Fruit fly (Drosophila melanogaster): ENCODE data around the gene CG4325.

CG4325 gene

DNA sequence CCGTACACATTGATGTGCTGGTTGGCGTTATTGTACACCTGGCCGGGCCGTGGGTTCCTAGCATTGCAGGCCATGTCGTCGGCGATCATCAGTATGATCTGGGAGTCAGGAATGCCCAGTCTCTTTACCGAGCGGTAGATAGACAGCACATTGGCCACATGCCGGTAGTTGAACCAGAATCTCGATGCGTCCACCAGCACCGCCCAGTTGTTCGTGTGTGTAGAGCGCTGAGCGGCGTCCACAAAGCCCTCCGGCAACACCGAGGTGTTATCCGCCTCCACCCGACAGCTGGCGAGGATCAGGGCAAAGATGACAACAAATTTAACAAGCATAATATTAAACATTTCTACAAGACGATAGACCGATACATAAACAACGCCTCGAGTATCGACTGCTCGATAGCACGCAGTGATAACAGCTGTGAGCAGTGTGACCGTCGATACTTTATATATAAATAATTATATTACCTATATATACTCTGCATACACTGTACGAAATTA lies 34.6 kb downstream of the CG4325 start, which contains the start of gene PIG-K:
Gene PIG-K (minus strand): TSS at position 412 of the 500 bp plus-strand sequence.
- no peak for TF ChIP-seq toe (GFP tag; optimal IDR thresholded peaks at IDR 0.05)
- TF ChIP-seq Hr96 (GFP tag; optimal IDR thresholded peaks at IDR 0.05) = no peak
- TF ChIP-seq kay (GFP tag; ENCODE audit: borderline replicate concordance) = no peak
- TF ChIP-seq ovo (GFP tag; optimal IDR thresholded peaks at IDR 0.05) = no peak
- no peak for TF ChIP-seq CG1620 (GFP tag; optimal IDR thresholded peaks at IDR 0.05)
- TF ChIP-seq CG14711 (tag; optimal IDR thresholded peaks at IDR 0.05) = no peak
- TF ChIP-seq CG33017 (tag; optimal IDR thresholded peaks at IDR 0.05) = no peak
- TF ChIP-seq bab1 (GFP tag; optimal IDR thresholded peaks at IDR 0.05) = no peak
- no peak for TF ChIP-seq CG5204 (GFP tag; optimal IDR thresholded peaks at IDR 0.05)
- TF ChIP-seq Mnt (GFP tag; optimal IDR thresholded peaks at IDR 0.05) = no peak
- no peak for TF ChIP-seq Clk (GFP tag; optimal IDR thresholded peaks at IDR 0.05)
- TF ChIP-seq cnc (optimal IDR thresholded peaks at IDR 0.05) = no peak
- no peak for TF ChIP-seq cic (GFP tag; optimal IDR thresholded peaks at IDR 0.05)
- no peak for TF ChIP-seq CG7101 (tag; optimal IDR thresholded peaks at IDR 0.05)
- TF ChIP-seq CG11617 (GFP tag; optimal IDR thresholded peaks at IDR 0.05) = no peak
- no peak for TF ChIP-seq CG7045 (GFP tag; optimal IDR thresholded peaks at IDR 0.05)
- no peak for TF ChIP-seq tj (GFP tag; optimal IDR thresholded peaks at IDR 0.05)
- TF ChIP-seq pad (GFP tag; optimal IDR thresholded peaks at IDR 0.05) = no peak
- no peak for TF ChIP-seq Crg-1 (GFP tag; optimal IDR thresholded peaks at IDR 0.05)
- no peak for TF ChIP-seq CG12768 (GFP tag; optimal IDR thresholded peaks at IDR 0.05)

DNA sequence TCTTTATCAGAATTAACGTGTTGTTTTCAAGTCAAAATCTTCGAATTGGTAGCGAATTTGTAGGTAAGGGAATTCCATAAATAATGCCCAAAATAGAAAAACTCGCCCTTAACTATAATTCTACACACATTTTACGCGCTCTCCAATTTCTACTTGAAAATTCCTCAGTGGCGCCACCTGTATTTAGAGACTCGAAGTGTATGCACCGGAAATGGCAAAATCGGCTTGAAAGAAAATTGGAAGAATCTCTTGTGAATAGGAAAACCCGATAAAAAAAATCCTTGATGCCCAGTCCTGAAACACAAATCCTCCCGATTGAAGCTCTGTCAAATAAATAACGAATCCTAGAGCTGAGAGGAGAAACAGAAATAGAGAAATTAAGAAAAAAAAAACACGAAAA lies 37.8 kb downstream of the CG4325 start:
- TF ChIP-seq CG11617 (GFP tag; optimal IDR thresholded peaks at IDR 0.05) (peak; percentile 30), Clk (GFP tag; optimal IDR thresholded peaks at IDR 0.05) (no peak), CG1620 (GFP tag; optimal IDR thresholded peaks at IDR 0.05) (peak; percentile 36), pad (GFP tag; optimal IDR thresholded peaks at IDR 0.05) (peak; percentile 15), CG33017 (tag; optimal IDR thresholded peaks at IDR 0.05) (no peak), CG7045 (GFP tag; optimal IDR thresholded peaks at IDR 0.05) (no peak), CG5204 (GFP tag; optimal IDR thresholded peaks at IDR 0.05) (no peak), Mnt (GFP tag; optimal IDR thresholded peaks at IDR 0.05) (peak; percentile 34), Hr96 (GFP tag; optimal IDR thresholded peaks at IDR 0.05) (peak; percentile 76), CG7101 (tag; optimal IDR thresholded peaks at IDR 0.05) (peak; percentile 37), bab1 (GFP tag; optimal IDR thresholded peaks at IDR 0.05) (peak; percentile 70), Crg-1 (GFP tag; optimal IDR thresholded peaks at IDR 0.05) (no peak), kay (GFP tag; ENCODE audit: borderline replicate concordance) (no peak), CG12768 (GFP tag; optimal IDR thresholded peaks at IDR 0.05) (no peak)

DNA sequence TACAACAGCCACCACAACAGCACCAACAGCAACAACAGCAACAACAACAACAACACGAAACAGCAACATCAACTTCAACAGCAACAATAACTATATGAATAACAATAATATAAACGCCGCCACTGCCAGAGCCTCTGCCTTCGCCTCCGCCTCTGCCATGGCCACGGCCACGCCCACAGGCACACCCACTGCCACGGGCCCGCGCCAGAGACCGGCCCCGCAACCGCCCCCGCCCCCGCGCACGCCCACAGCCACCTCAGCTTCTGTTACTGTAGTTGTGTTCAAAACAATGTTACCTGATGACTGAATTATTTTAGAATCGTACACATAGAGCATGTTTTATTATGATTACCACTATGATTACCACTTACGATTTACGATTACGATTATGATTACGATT lies 39.5 kb downstream of the CG4325 start:
- no peak for TF ChIP-seq pad (GFP tag; optimal IDR thresholded peaks at IDR 0.05)
- TF ChIP-seq CG14711 (tag; optimal IDR thresholded peaks at IDR 0.05) = no peak
- no peak for TF ChIP-seq CG7045 (GFP tag; optimal IDR thresholded peaks at IDR 0.05)
- no peak for TF ChIP-seq tj (GFP tag; optimal IDR thresholded peaks at IDR 0.05)
- TF ChIP-seq Clk (GFP tag; optimal IDR thresholded peaks at IDR 0.05) = no peak
- TF ChIP-seq Hr96 (GFP tag; optimal IDR thresholded peaks at IDR 0.05) = no peak
- no peak for TF ChIP-seq Crg-1 (GFP tag; optimal IDR thresholded peaks at IDR 0.05)
- TF ChIP-seq ovo (GFP tag; optimal IDR thresholded peaks at IDR 0.05) = no peak
- TF ChIP-seq kay (GFP tag; ENCODE audit: borderline replicate concordance) = no peak
- TF ChIP-seq toe (GFP tag; optimal IDR thresholded peaks at IDR 0.05) = no peak
- TF ChIP-seq bab1 (GFP tag; optimal IDR thresholded peaks at IDR 0.05) = no peak
- TF ChIP-seq cnc (optimal IDR thresholded peaks at IDR 0.05) = no peak
- no peak for TF ChIP-seq CG33017 (tag; optimal IDR thresholded peaks at IDR 0.05)
- TF ChIP-seq CG11617 (GFP tag; optimal IDR thresholded peaks at IDR 0.05) = no peak
- TF ChIP-seq CG12768 (GFP tag; optimal IDR thresholded peaks at IDR 0.05) = no peak
- TF ChIP-seq CG1620 (GFP tag; optimal IDR thresholded peaks at IDR 0.05) = no peak

DNA sequence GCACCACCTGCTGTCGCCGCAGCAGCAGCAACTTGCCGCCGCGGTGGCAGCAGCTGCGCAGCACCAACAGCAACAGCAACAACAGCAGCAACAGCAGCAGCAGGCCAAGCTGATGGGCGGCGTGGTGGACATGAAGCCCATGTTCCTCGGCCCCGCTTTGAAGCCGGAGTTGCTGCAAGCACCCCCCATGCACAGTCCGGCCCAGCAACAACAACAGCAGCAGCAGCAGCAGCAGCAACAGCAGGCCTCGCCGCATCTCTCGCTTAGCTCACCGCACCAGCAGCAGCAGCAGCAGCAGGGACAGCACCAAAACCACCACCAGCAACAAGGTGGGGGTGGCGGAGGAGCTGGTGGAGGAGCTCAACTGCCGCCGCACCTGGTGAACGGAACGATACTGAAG lies 42.6 kb downstream of the CG4325 start:
- TF ChIP-seq Hr96 (GFP tag; optimal IDR thresholded peaks at IDR 0.05) (no peak), CG14711 (tag; optimal IDR thresholded peaks at IDR 0.05) (no peak), Mnt (GFP tag; optimal IDR thresholded peaks at IDR 0.05) (no peak), CG7101 (tag; optimal IDR thresholded peaks at IDR 0.05) (no peak), pad (GFP tag; optimal IDR thresholded peaks at IDR 0.05) (no peak), bab1 (GFP tag; optimal IDR thresholded peaks at IDR 0.05) (no peak), CG33017 (tag; optimal IDR thresholded peaks at IDR 0.05) (no peak), tj (GFP tag; optimal IDR thresholded peaks at IDR 0.05) (no peak), CG11617 (GFP tag; optimal IDR thresholded peaks at IDR 0.05) (no peak)

DNA sequence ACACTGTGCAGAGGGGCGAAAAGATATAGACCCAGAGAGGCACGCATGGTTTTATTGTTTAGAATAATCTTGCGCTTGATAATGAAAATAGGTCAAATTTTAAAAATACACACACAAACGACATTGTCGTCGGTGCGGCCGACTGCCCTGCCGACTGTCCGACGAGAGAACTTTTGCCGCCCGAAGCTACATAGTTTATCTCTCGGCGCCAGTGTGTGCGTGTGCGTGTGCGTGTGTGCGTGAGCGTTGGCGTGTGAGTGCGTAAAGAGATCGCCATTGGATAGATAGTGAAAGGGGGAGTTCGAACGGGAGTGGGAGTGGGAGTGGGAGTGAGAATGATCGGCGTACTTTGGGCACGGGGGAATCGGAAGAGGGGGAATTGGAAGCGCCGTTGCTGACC lies 48.0 kb downstream of the CG4325 start:
- TF ChIP-seq toe (GFP tag; optimal IDR thresholded peaks at IDR 0.05) = no peak
- TF ChIP-seq cic (GFP tag; optimal IDR thresholded peaks at IDR 0.05) = no peak
- TF ChIP-seq CG12768 (GFP tag; optimal IDR thresholded peaks at IDR 0.05) = no peak
- no peak for TF ChIP-seq CG11617 (GFP tag; optimal IDR thresholded peaks at IDR 0.05)

DNA sequence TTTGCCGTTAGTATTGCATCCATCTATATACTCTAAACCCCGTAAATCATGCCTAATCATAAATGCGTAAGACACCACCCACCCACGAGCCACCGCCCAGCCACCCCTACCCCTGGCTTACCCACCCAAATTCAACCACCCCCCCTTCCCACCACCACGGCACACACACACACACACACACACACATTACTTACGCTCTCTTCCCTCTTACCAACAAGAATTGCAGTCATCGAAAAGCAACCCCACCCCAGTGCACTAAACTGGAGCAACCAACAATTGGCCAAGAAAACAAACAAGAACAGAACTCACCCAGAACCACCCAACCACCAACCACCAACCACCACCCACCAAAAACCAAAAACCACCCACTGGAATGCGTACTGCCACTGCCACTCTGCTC lies 49.4 kb downstream of the CG4325 start:
- TF ChIP-seq kay (GFP tag; ENCODE audit: borderline replicate concordance) = no peak
- no peak for TF ChIP-seq cnc (optimal IDR thresholded peaks at IDR 0.05)
- no peak for TF ChIP-seq CG5204 (GFP tag; optimal IDR thresholded peaks at IDR 0.05)
- no peak for TF ChIP-seq tj (GFP tag; optimal IDR thresholded peaks at IDR 0.05)
- no peak for TF ChIP-seq ovo (GFP tag; optimal IDR thresholded peaks at IDR 0.05)
- no peak for TF ChIP-seq Mnt (GFP tag; optimal IDR thresholded peaks at IDR 0.05)
- no peak for TF ChIP-seq bab1 (GFP tag; optimal IDR thresholded peaks at IDR 0.05)
- TF ChIP-seq CG7045 (GFP tag; optimal IDR thresholded peaks at IDR 0.05) = no peak
- TF ChIP-seq Hr96 (GFP tag; optimal IDR thresholded peaks at IDR 0.05) = no peak
- TF ChIP-seq CG12768 (GFP tag; optimal IDR thresholded peaks at IDR 0.05) = no peak
- TF ChIP-seq CG1620 (GFP tag; optimal IDR thresholded peaks at IDR 0.05) = no peak
- no peak for TF ChIP-seq Clk (GFP tag; optimal IDR thresholded peaks at IDR 0.05)
